Fruit fly (Drosophila melanogaster): ENCODE measurements around the gene CG14265.

Gene CG14265

DNA sequence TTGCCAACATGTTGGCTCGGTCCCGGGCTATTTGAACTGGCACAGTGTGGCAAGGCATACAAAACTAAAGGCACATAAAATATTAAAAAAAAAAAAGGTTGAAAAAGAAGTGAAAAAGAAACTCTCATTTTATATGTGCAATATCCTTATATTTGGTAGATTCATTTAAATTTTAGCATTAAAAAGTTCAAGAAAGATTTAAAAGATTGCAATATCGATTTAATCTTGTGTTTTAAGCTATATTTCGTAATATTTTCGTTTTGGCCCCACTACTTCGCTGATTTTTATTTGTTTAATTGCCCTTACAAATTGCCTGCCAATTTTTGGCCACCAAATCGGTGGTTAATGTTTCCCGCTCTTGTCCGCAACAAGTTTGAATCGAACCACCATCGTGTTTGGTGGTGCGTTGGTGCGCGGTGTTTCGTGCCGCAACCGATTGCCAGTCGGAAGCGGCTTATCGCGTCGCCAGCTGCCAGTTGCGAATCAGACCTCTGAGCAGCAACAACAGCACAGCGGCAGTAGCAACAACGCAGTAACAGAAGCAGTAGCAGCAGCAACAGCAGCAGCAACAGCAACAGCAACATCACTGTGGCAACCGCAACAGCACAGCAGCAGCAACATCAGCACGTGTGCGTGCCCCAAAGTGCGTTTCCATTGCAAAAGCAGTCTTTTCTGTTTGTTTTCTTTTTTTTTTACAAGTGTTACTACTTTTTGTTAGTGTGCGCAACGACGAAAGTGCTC lies 19.3 kb upstream of the CG14265 start (continued):
- TF ChIP-seq BtbVII (GFP tag; optimal IDR thresholded peaks at IDR 0.05) (peak; percentile 98), CG6689 (GFP tag; IDR thresholded peaks at IDR 0.05) (peak; percentile 95), CG11398 (GFP tag; optimal IDR thresholded peaks at IDR 0.05) (peak; percentile 91), CG31388 (GFP tag; optimal IDR thresholded peaks at IDR 0.05) (peak; percentile 82), hbn (GFP tag; IDR thresholded peaks at IDR 0.05; ENCODE audit: partially characterized antibody) (no peak), Nf-YA (GFP tag; IDR thresholded peaks at IDR 0.05) (peak; percentile 85), CG11696 (GFP tag; IDR thresholded peaks at IDR 0.05) (peak; percentile 79), aop (GFP tag; IDR thresholded peaks at IDR 0.05) (no peak), CG17186 (GFP tag; optimal IDR thresholded peaks at IDR 0.05) (peak; percentile 70), bsh (GFP tag; optimal IDR thresholded peaks at IDR 0.05) (peak; percentile 92), CG4854 (GFP tag; optimal IDR thresholded peaks at IDR 0.05) (peak; percentile 93), CG17802 (tag; optimal IDR thresholded peaks at IDR 0.05) (peak; percentile 71), Camta (GFP tag; optimal IDR thresholded peaks at IDR 0.05) (peak; percentile 84), CG8478 (optimal IDR thresholded peaks at IDR 0.05) (no peak), CG1832 (GFP tag; optimal IDR thresholded peaks at IDR 0.05) (no peak), CG11247 (GFP tag; IDR thresholded peaks at IDR 0.05) (peak; percentile 84), CG3995 (GFP tag; optimal IDR thresholded peaks at IDR 0.05) (peak; percentile 72), pnt (GFP tag; optimal IDR thresholded peaks at IDR 0.05) (peak; percentile 71), ems (GFP tag; optimal IDR thresholded peaks at IDR 0.05) (peak; percentile 95), peb (GFP tag; IDR thresholded peaks at IDR 0.05) (peak; percentile 81), CG32532 (GFP tag; IDR thresholded peaks at IDR 0.05) (peak; percentile 96), ATbp (GFP tag; optimal IDR thresholded peaks at IDR 0.05) (peak; percentile 92), Awh (GFP tag; IDR thresholded peaks at IDR 0.05) (peak; percentile 87), Bgb (GFP tag; IDR thresholded peaks at IDR 0.05; ENCODE audit: partially characterized antibody) (peak; percentile 24; the same call in 1 of the 2 replicates), ap (GFP tag; IDR thresholded peaks at IDR 0.05) (peak; percentile 85), CG6254 (GFP tag; optimal IDR thresholded peaks at IDR 0.05) (peak; percentile 85), ind (GFP tag; optimal IDR thresholded peaks at IDR 0.05) (peak; percentile 96), CG6272 (GFP tag; IDR thresholded peaks at IDR 0.05) (peak; percentile 88), CG10321 (GFP tag; IDR thresholded peaks at IDR 0.05) (peak; percentile 71), Dip3 (GFP tag; optimal IDR thresholded peaks at IDR 0.05) (peak; percentile 94), gsb (GFP tag; IDR thresholded peaks at IDR 0.05) (peak; percentile 88), tgo (GFP tag; IDR thresholded peaks at IDR 0.05) (peak; percentile 93), abd-A (tag; optimal IDR thresholded peaks at IDR 0.05) (peak; percentile 63), CG32772 (GFP tag; IDR thresholded peaks at IDR 0.05) (peak; percentile 90), CG13287 (GFP tag; IDR thresholded peaks at IDR 0.05; ENCODE audit: partially characterized antibody) (peak; percentile 39; the same call in 1 of the 2 replicates), Tbp (GFP tag; optimal IDR thresholded peaks at IDR 0.05) (no peak), CG8765 (GFP tag; IDR thresholded peaks at IDR 0.05) (peak; percentile 41; the same call in 1 of the 2 replicates), CG10543 (GFP tag; optimal IDR thresholded peaks at IDR 0.05) (peak; percentile 96), Antp (GFP tag; optimal IDR thresholded peaks at IDR 0.05) (peak; percentile 84), Atf6 (GFP tag; IDR thresholded peaks at IDR 0.05) (peak; percentile 96), Aef1 (GFP tag; IDR thresholded peaks at IDR 0.05) (peak; percentile 93), CG12744 (GFP tag; optimal IDR thresholded peaks at IDR 0.05) (peak; percentile 92), cas (GFP tag; IDR thresholded peaks at IDR 0.05) (peak; percentile 82), bigmax (GFP tag; optimal IDR thresholded peaks at IDR 0.05) (no peak), Vsx1 (GFP tag; optimal IDR thresholded peaks at IDR 0.05) (peak; percentile 94), kni (GFP tag; optimal IDR thresholded peaks at IDR 0.05) (peak; percentile 34), CG17359 (tag; optimal IDR thresholded peaks at IDR 0.05) (peak; percentile 95), dysf (GFP tag; IDR thresholded peaks at IDR 0.05) (peak; percentile 97), cato (GFP tag; optimal IDR thresholded peaks at IDR 0.05; ENCODE audit: borderline replicate concordance) (peak; percentile 86), run (tag; optimal IDR thresholded peaks at IDR 0.05) (peak; percentile 91)
